Worm (Caenorhabditis elegans) whole organism, young adult: ENCODE results near the gene F35B12.10.

Experiments used
- F33H1.4 ChIP-seq: fragments of 200-800 bp; sonication (Bioruptor generic); IDR thresholded peaks from 2 replicates; pipeline ENCODE4 v1.3.6; 2022; ENCODE audit warnings: missing genetic modification reagents, missing genetic modification characterization, missing compliant biosample characterization
- F39B2.1 ChIP-seq: fragments of 200-800 bp; sonication (Bioruptor generic); IDR thresholded peaks from 2 replicates; pipeline ENCODE4 v1.3.6; 2022; ENCODE audit warnings: missing genetic modification reagents, missing genetic modification characterization, missing compliant biosample characterization
- F55B11.4 ChIP-seq: sonication (generic microtip); optimal IDR thresholded peaks from 2 replicates; lab custom pipeline; 2016; ENCODE audit warnings: missing compliant biosample characterization, missing genetic modification characterization, borderline replicate concordance; ENCODE audit not compliant: insufficient read depth
- F57A8.1 ChIP-seq: fragments of 200-800 bp; sonication (Bioruptor generic); optimal IDR thresholded peaks from 2 replicates; lab custom pipeline; 2018; ENCODE audit warnings: mild to moderate bottlenecking, missing genetic modification characterization, moderate library complexity, missing compliant biosample characterization
- F57C9.4 ChIP-seq: sonication (generic microtip); optimal IDR thresholded peaks from 2 replicates; lab custom pipeline; 2017; ENCODE audit warnings: mild to moderate bottlenecking, missing genetic modification characterization, missing compliant biosample characterization
- T26A5.8 ChIP-seq: sonication (generic microtip); optimal IDR thresholded peaks from 2 replicates; lab custom pipeline; 2016; ENCODE audit warnings: missing genetic modification characterization, missing compliant biosample characterization
- Y53F4B.3 ChIP-seq: fragments of 200-800 bp; sonication (Bioruptor generic); IDR thresholded peaks from 2 replicates; pipeline ENCODE4 v1.3.6; 2022; ENCODE audit warnings: missing genetic modification reagents, missing genetic modification characterization, missing compliant biosample characterization
- Y67H2A.10 ChIP-seq: fragments of 200-800 bp; sonication (Bioruptor generic); conservative IDR thresholded peaks from 2 replicates; pipeline ENCODE4 v1.3.6; 2022; ENCODE audit warnings: missing genetic modification reagents, missing genetic modification characterization, missing compliant biosample characterization
- ama-1 ChIP-seq, 3 experiments: fragments of 150-350 bp in 1 of 3; sonication (generic microtip) in 2 of 3; optimal IDR thresholded peaks; 2 replicates each; lab custom pipeline; 2014 to 2018; ENCODE audit warnings: missing biosample characterization in 2 of 3, missing genetic modification characterization in 2 of 3, missing genetic modification reagents in 2 of 3
- aptf-2 ChIP-seq: fragments of 200-800 bp; sonication (Bioruptor generic); conservative IDR thresholded peaks from 2 replicates; pipeline ENCODE4 v1.3.6; 2022; ENCODE audit warnings: missing genetic modification reagents, missing genetic modification characterization, missing compliant biosample characterization
- bed-1 ChIP-seq: fragments of 200-800 bp; sonication (Bioruptor generic); IDR thresholded peaks from 2 replicates; pipeline ENCODE4 v1.3.6; 2022; ENCODE audit warnings: missing genetic modification reagents, missing genetic modification characterization, missing compliant biosample characterization
- cebp-2 ChIP-seq: fragments of 200-800 bp; sonication (Bioruptor generic); IDR thresholded peaks from 2 replicates; pipeline ENCODE4 v1.3.6; 2022; ENCODE audit warnings: missing genetic modification characterization, missing compliant biosample characterization
- ceh-58 ChIP-seq: fragments of 200-800 bp; sonication (Bioruptor generic); IDR thresholded peaks from 2 replicates; pipeline ENCODE4 v1.3.6; 2022; ENCODE audit warnings: missing genetic modification characterization, missing compliant biosample characterization
- ceh-79 ChIP-seq: sonication (generic microtip); optimal IDR thresholded peaks from 2 replicates; lab custom pipeline; 2017; ENCODE audit warnings: mild to moderate bottlenecking, missing genetic modification characterization, missing compliant biosample characterization
- chd-7 ChIP-seq: sonication (generic microtip); optimal IDR thresholded peaks from 2 replicates; lab custom pipeline; 2016; ENCODE audit warnings: mild to moderate bottlenecking, missing genetic modification characterization, moderate library complexity, missing compliant biosample characterization
- him-1 ChIP-seq: sonication (generic microtip); optimal IDR thresholded peaks from 2 replicates; lab custom pipeline; 2016; ENCODE audit warnings: missing genotype, missing genetic modification reagents, missing genetic modification characterization, missing compliant biosample characterization
- hmg-20 ChIP-seq: fragments of 200-800 bp; sonication (Bioruptor generic); IDR thresholded peaks from 2 replicates; pipeline ENCODE4 v1.3.6; 2022; ENCODE audit warnings: missing genetic modification reagents, missing genetic modification characterization, missing compliant biosample characterization
- let-607 ChIP-seq, 2 experiments: fragments of 200-800 bp in 1 of 2; sonication (Bioruptor generic) in 1 of 2; sonication (generic microtip) in 1 of 2; optimal IDR thresholded peaks; 2 replicates each; lab custom pipeline; 2016 to 2018; ENCODE audit warnings: mild to moderate bottlenecking in 2 of 2, missing compliant biosample characterization in 2 of 2, missing genetic modification characterization in 2 of 2, moderate library complexity in 2 of 2, missing genotype in 1 of 2
- lin-26 ChIP-seq: fragments of 200-800 bp; sonication (Bioruptor generic); IDR thresholded peaks from 2 replicates; pipeline ENCODE4 v1.3.6; 2022; ENCODE audit warnings: missing genetic modification reagents, missing genetic modification characterization, missing compliant biosample characterization
- lin-40 ChIP-seq: sonication (generic microtip); optimal IDR thresholded peaks from 2 replicates; lab custom pipeline; 2016; ENCODE audit warnings: missing genetic modification characterization, mild to moderate bottlenecking, missing compliant biosample characterization, missing genotype, missing genetic modification reagents
- lsl-1 ChIP-seq: fragments of 200-800 bp; sonication (Bioruptor generic); optimal IDR thresholded peaks from 2 replicates; lab custom pipeline; 2018; ENCODE audit warnings: mild to moderate bottlenecking, missing genetic modification characterization, moderate library complexity, missing compliant biosample characterization
- madf-8 ChIP-seq: fragments of 200-800 bp; sonication (Bioruptor generic); conservative IDR thresholded peaks from 2 replicates; pipeline ENCODE4 v1.3.6; 2022; ENCODE audit warnings: missing genetic modification reagents, missing genetic modification characterization, missing compliant biosample characterization
- mcd-1 ChIP-seq: fragments of 200-800 bp; sonication (Bioruptor generic); IDR thresholded peaks from 2 replicates; pipeline ENCODE4 v1.3.6; 2022; ENCODE audit warnings: missing genetic modification reagents, missing genetic modification characterization, missing compliant biosample characterization
- mes-4 ChIP-seq: sonication (generic microtip); optimal IDR thresholded peaks from 2 replicates; lab custom pipeline; 2016; ENCODE audit warnings: missing genotype, missing genetic modification characterization, missing compliant biosample characterization
- nfya-2 ChIP-seq: fragments of 200-800 bp; sonication (Bioruptor generic); IDR thresholded peaks from 2 replicates; pipeline ENCODE4 v1.3.6; 2022; ENCODE audit warnings: missing genetic modification reagents, missing genetic modification characterization, missing compliant biosample characterization
- nhr-27 ChIP-seq: fragments of 200-800 bp; sonication (Bioruptor generic); optimal IDR thresholded peaks from 2 replicates; lab custom pipeline; 2018; ENCODE audit warnings: mild to moderate bottlenecking, missing genetic modification characterization, moderate library complexity, missing compliant biosample characterization
- nhr-80 ChIP-seq: sonication (generic microtip); optimal IDR thresholded peaks from 2 replicates; lab custom pipeline; 2016; ENCODE audit warnings: missing genetic modification characterization, missing compliant biosample characterization
- rcor-1 ChIP-seq: fragments of 200-800 bp; sonication (Bioruptor generic); IDR thresholded peaks from 2 replicates; pipeline ENCODE4 v1.3.6; 2022; ENCODE audit warnings: missing genetic modification reagents, missing genetic modification characterization, missing compliant biosample characterization
- sdz-38 ChIP-seq: sonication (generic microtip); optimal IDR thresholded peaks from 2 replicates; lab custom pipeline; 2016; ENCODE audit warnings: missing genotype, missing genetic modification characterization, missing compliant biosample characterization
- snpc-1.1 ChIP-seq: sonication (generic microtip); optimal IDR thresholded peaks from 2 replicates; lab custom pipeline; 2017; ENCODE audit warnings: missing genetic modification characterization, mild to moderate bottlenecking, missing compliant biosample characterization, antibody characterized with exemption, moderate library complexity, missing genotype, missing genetic modification reagents; ENCODE audit not compliant: insufficient read depth
- snpc-3.4 ChIP-seq: sonication (generic microtip); optimal IDR thresholded peaks from 2 replicates; lab custom pipeline; 2017; ENCODE audit warnings: missing genetic modification characterization, mild to moderate bottlenecking, missing compliant biosample characterization, antibody characterized with exemption, moderate library complexity, missing genotype, missing genetic modification reagents
- somi-1 ChIP-seq: fragments of 200-800 bp; sonication (Bioruptor generic); optimal IDR thresholded peaks from 2 replicates; lab custom pipeline; 2018; ENCODE audit warnings: mild to moderate bottlenecking, missing genetic modification characterization, missing compliant biosample characterization
- tbp1 ChIP-seq: fragments of 200-800 bp; sonication (Bioruptor generic); optimal IDR thresholded peaks from 2 replicates; lab custom pipeline; 2018; ENCODE audit warnings: mild to moderate bottlenecking, missing genetic modification characterization, missing compliant biosample characterization
- tbx-9 ChIP-seq: sonication (generic microtip); optimal IDR thresholded peaks from 2 replicates; lab custom pipeline; 2016; ENCODE audit warnings: borderline replicate concordance, missing genetic modification characterization, inconsistent platforms, missing compliant biosample characterization
- tlf-1 ChIP-seq: fragments of 200-800 bp; sonication (Bioruptor generic); optimal IDR thresholded peaks from 2 replicates; lab custom pipeline; 2018; ENCODE audit warnings: mild to moderate bottlenecking, missing genetic modification characterization, missing compliant biosample characterization
- unc-130 ChIP-seq: sonication (generic microtip); optimal IDR thresholded peaks from 2 replicates; lab custom pipeline; 2016; ENCODE audit warnings: missing genetic modification reagents, missing genetic modification characterization, missing compliant biosample characterization
- xnd-1 ChIP-seq: sonication (generic microtip); optimal IDR thresholded peaks from 2 replicates; lab custom pipeline; 2016; ENCODE audit warnings: missing genotype, missing genetic modification reagents, missing genetic modification characterization, missing compliant biosample characterization
- zfh-2 ChIP-seq: fragments of 200-800 bp; sonication (Bioruptor generic); conservative IDR thresholded peaks from 2 replicates; pipeline ENCODE4 v1.3.6; 2022; ENCODE audit warnings: missing genetic modification reagents, missing genetic modification characterization, missing compliant biosample characterization
- ztf-26 ChIP-seq: sonication (generic microtip); optimal IDR thresholded peaks from 2 replicates; lab custom pipeline; 2017; ENCODE audit warnings: missing genetic modification characterization, missing compliant biosample characterization

Gene F35B12.10

ce11 chrV:11615948-11616681, 13.0 kb downstream of the F35B12.10 start, which contains the start of gene nlp-24 (continued):
- TF ChIP-seq rcor-1 (GFP tag; lab: Robert Waterston, UW) (no peak), madf-8 (GFP tag; lab: Robert Waterston, UW) (no peak), mcd-1 (GFP tag; lab: Robert Waterston, UW) (no peak), hmg-20 (GFP tag; lab: Robert Waterston, UW) (no peak), F57C9.4 (tag; lab: Kevin White, UChicago) (no peak), Y53F4B.3 (GFP tag; lab: Robert Waterston, UW) (no peak), snpc-3.4 (tag; lab: Kevin White, UChicago) (no peak), snpc-1.1 (tag; lab: Kevin White, UChicago) (no peak), mes-4 (tag; lab: Kevin White, UChicago) (no peak), aptf-2 (GFP tag; lab: Robert Waterston, UW) (no peak)

- TF ChIP-seq ceh-58 (no peak), F39B2.1 (GFP tag; lab: Robert Waterston, UW) (no peak), tbp1 (GFP tag; lab: Kevin White, UChicago) (no peak), chd-7 (tag; lab: Kevin White, UChicago) (no peak), F33H1.4 (no peak), lin-40 (tag; lab: Kevin White, UChicago) (peak; percentile 40), unc-130 (GFP tag; lab: Kevin White, UChicago) (no peak), ztf-26 (peak; percentile 41), zfh-2 (GFP tag; lab: Robert Waterston, UW) (no peak), tlf-1 (GFP tag; lab: Kevin White, UChicago) (no peak), mcd-1 (GFP tag; lab: Robert Waterston, UW) (no peak), nfya-2 (GFP tag; lab: Robert Waterston, UW) (no peak), Y53F4B.3 (GFP tag; lab: Robert Waterston, UW) (no peak), him-1 (tag; lab: Kevin White, UChicago) (no peak), nhr-80 (tag; lab: Kevin White, UChicago) (peak; percentile 38), somi-1 (GFP tag; lab: Kevin White, UChicago) (peak; percentile 53), lsl-1 (GFP tag; lab: Kevin White, UChicago) (no peak), cebp-2 (no peak), xnd-1 (tag; lab: Kevin White, UChicago) (no peak), bed-1 (no peak), sdz-38 (tag; lab: Kevin White, UChicago) (no peak), nhr-27 (tag; lab: Kevin White, UChicago) (no peak), let-607 (tag; optimal IDR thresholded peaks at IDR 0.05; lab: Kevin White, UChicago) (no peak), ama-1 (optimal IDR thresholded peaks at IDR 0.05; lab: Kevin White, UChicago) (no peak), ama-1 (GFP tag; optimal IDR thresholded peaks at IDR 0.05; lab: Kevin White, UChicago) (no peak), rcor-1 (GFP tag; lab: Robert Waterston, UW) (no peak), tbx-9 (tag; lab: Kevin White, UChicago) (no peak), ceh-79 (no peak), lin-26 (GFP tag; lab: Robert Waterston, UW) (no peak), F55B11.4 (tag; lab: Kevin White, UChicago) (no peak), F57A8.1 (no peak), aptf-2 (GFP tag; lab: Robert Waterston, UW) (no peak), Y67H2A.10 (GFP tag; lab: Robert Waterston, UW) (no peak), T26A5.8 (no peak), snpc-1.1 (tag; lab: Kevin White, UChicago) (no peak)
Observed at ce11 chrV:11614805-11615497, 14.1 kb downstream of the F35B12.10 start.
